Worm (Caenorhabditis elegans): ENCODE measurements around the gene fipr-17.
"Not testable (repeated sequence)": the region's sequence is repeated elsewhere in the genome, so short reads cannot be mapped to it uniquely, and the experiment has no call there.

Gene fipr-17

ce11 chrIII:11036132-11036531, 28.7 kb upstream of the fipr-17 start (continued):
- TF ChIP-seq ceh-45 (GFP tag; IDR thresholded peaks at IDR 0.05) (no peak), ceh-24 (tag; optimal IDR thresholded peaks at IDR 0.05) (no peak)

- TF ChIP-seq unc-55 (GFP tag; optimal IDR thresholded peaks at IDR 0.05) = no peak
- no peak for TF ChIP-seq ceh-31 (tag; optimal IDR thresholded peaks at IDR 0.05)
- TF ChIP-seq ceh-6 (GFP tag; optimal IDR thresholded peaks at IDR 0.05) = no peak
- no peak for TF ChIP-seq Y22D7AL.16 (tag; optimal IDR thresholded peaks at IDR 0.05)
- no peak for TF ChIP-seq hlh-6 (tag; optimal IDR thresholded peaks at IDR 0.05)
These were observed 25.5 kb upstream of the fipr-17 start, which contains the start of gene Y48A6B.9 for ce11 chrIII:11032872-11033271. Gene Y48A6B.9 (plus strand): TSS chrIII:11033172.

ce11 chrIII:11031309-11031708, 23.9 kb upstream of the fipr-17 start, which contains the start of gene Y48A6B.14:
Gene Y48A6B.14 (plus strand): TSS chrIII:11031609.
- no peak for TF ChIP-seq pha-2 (tag; optimal IDR thresholded peaks at IDR 0.05)
- no peak for TF ChIP-seq sox-4 (tag; optimal IDR thresholded peaks at IDR 0.05)
- no peak for TF ChIP-seq elt-4 (tag; optimal IDR thresholded peaks at IDR 0.05)
- TF ChIP-seq ets-4 (tag; optimal IDR thresholded peaks at IDR 0.05) = no peak
- no peak for TF ChIP-seq nhr-11 (tag; optimal IDR thresholded peaks at IDR 0.05)
- no peak for TF ChIP-seq dmd-4 (tag; optimal IDR thresholded peaks at IDR 0.05; ENCODE audit: borderline replicate concordance)
- TF ChIP-seq ahr-1 (tag; optimal IDR thresholded peaks at IDR 0.05) = no peak
- no peak for TF ChIP-seq hlh-15 (tag; optimal IDR thresholded peaks at IDR 0.05)
- no peak for TF ChIP-seq mec-3 (tag; optimal IDR thresholded peaks at IDR 0.05; ENCODE audit: borderline replicate concordance)
- no peak for TF ChIP-seq ztf-16 (tag; optimal IDR thresholded peaks at IDR 0.05)
- no peak for TF ChIP-seq tbx-2 (tag; optimal IDR thresholded peaks at IDR 0.05)
- TF ChIP-seq C08G9.2 (tag; optimal IDR thresholded peaks at IDR 0.05) = no peak
- no peak for TF ChIP-seq fkh-6 (tag; optimal IDR thresholded peaks at IDR 0.05)
- TF ChIP-seq hlh-8 (tag; optimal IDR thresholded peaks at IDR 0.05) = no peak
- no peak for TF ChIP-seq tbx-7 (tag; optimal IDR thresholded peaks at IDR 0.05)

ce11 chrIII:11029337-11029736, 21.9 kb upstream of the fipr-17 start, which contains the start of gene Y48A6B.8:
Gene Y48A6B.8 (minus strand): TSS chrIII:11029437.
- not testable (repeated sequence) for TF ChIP-seq nfya-1, ceh-48, pha-2 (tag; optimal IDR thresholded peaks at IDR 0.05)

ce11 chrIII:11026516-11027048, 19.2 kb upstream of the fipr-17 start, which contains the start of gene Y48A6B.7:
Gene Y48A6B.7 (minus strand): TSS chrIII:11026566.
- no peak for TF ChIP-seq nhr-11 (tag; optimal IDR thresholded peaks at IDR 0.05)
- TF ChIP-seq K02D7.2 (tag; optimal IDR thresholded peaks at IDR 0.05) = no peak
- TF ChIP-seq odd-2 (tag; optimal IDR thresholded peaks at IDR 0.05) = no peak
- peak; percentile 62 for TF ChIP-seq pqm-1 (tag; optimal IDR thresholded peaks at IDR 0.05)
- peak; percentile 58 for TF ChIP-seq elt-2 (tag; optimal IDR thresholded peaks at IDR 0.05)

- TF ChIP-seq ztf-16 (tag; optimal IDR thresholded peaks at IDR 0.05) = no peak
- TF ChIP-seq unc-55 (GFP tag; optimal IDR thresholded peaks at IDR 0.05) = no peak
- no peak for TF ChIP-seq elt-4 (tag; optimal IDR thresholded peaks at IDR 0.05)
- TF ChIP-seq pqm-1 (tag; optimal IDR thresholded peaks at IDR 0.05) = no peak
- TF ChIP-seq Y22D7AL.16 (tag; optimal IDR thresholded peaks at IDR 0.05) = no peak
- TF ChIP-seq ceh-45 (GFP tag; IDR thresholded peaks at IDR 0.05) = no peak
- TF ChIP-seq ceh-6 (GFP tag; optimal IDR thresholded peaks at IDR 0.05) = no peak
- TF ChIP-seq C08G9.2 (tag; optimal IDR thresholded peaks at IDR 0.05) = no peak
- no peak for TF ChIP-seq hlh-8 (tag; optimal IDR thresholded peaks at IDR 0.05)
- no peak for TF ChIP-seq K09A11.1 (tag; optimal IDR thresholded peaks at IDR 0.05; ENCODE audit: insufficient read depth)
- no peak for TF ChIP-seq ets-4 (tag; optimal IDR thresholded peaks at IDR 0.05)
These were observed 17.7 kb upstream of the fipr-17 start for ce11 chrIII:11025138-11025537.

ce11 chrIII:11022278-11022677, 14.9 kb upstream of the fipr-17 start:
- TF ChIP-seq fkh-6 (tag; optimal IDR thresholded peaks at IDR 0.05) = no peak
- TF ChIP-seq hlh-30 (tag; optimal IDR thresholded peaks at IDR 0.05; ENCODE audit: insufficient read depth) = no peak
- TF ChIP-seq ceh-34 (tag; optimal IDR thresholded peaks at IDR 0.05) = no peak
- no peak for TF ChIP-seq syd-9 (tag; optimal IDR thresholded peaks at IDR 0.05)
- TF ChIP-seq fax-1 (tag; optimal IDR thresholded peaks at IDR 0.05) = no peak
- TF ChIP-seq ceh-6 (GFP tag; optimal IDR thresholded peaks at IDR 0.05) = no peak
- no peak for TF ChIP-seq ceh-18 (tag; optimal IDR thresholded peaks at IDR 0.05)
- TF ChIP-seq hlh-15 (tag; optimal IDR thresholded peaks at IDR 0.05) = no peak
- no peak for TF ChIP-seq lim-6 (tag; optimal IDR thresholded peaks at IDR 0.05)
- no peak for TF ChIP-seq ceh-9 (tag; optimal IDR thresholded peaks at IDR 0.05)
- TF ChIP-seq unc-3 (GFP tag; conservative IDR thresholded peaks at IDR 0.05) = no peak
- no peak for TF ChIP-seq unc-3 (tag; optimal IDR thresholded peaks at IDR 0.05)
- no peak for TF ChIP-seq ceh-19 (GFP tag; optimal IDR thresholded peaks at IDR 0.05)
- no peak for TF ChIP-seq dmd-4 (tag; optimal IDR thresholded peaks at IDR 0.05; ENCODE audit: borderline replicate concordance)
- no peak for TF ChIP-seq C08G9.2 (tag; optimal IDR thresholded peaks at IDR 0.05)

All from whole organism, late embryonic.